Worm (Caenorhabditis elegans) whole organism, L4 larva: ENCODE data around the gene stdh-1.

ENCODE experiments used
- F26F4.8 ChIP-seq: fragments of 200-800 bp; sonication (Bioruptor generic); conservative IDR thresholded peaks from 2 replicates; pipeline ENCODE4 v1.3.6; 2022; ENCODE audit warnings: missing genetic modification characterization, missing compliant biosample characterization
- F37D6.2 ChIP-seq: sonication (generic microtip); optimal IDR thresholded peaks from 2 replicates; lab custom pipeline; 2016; ENCODE audit warnings: mild to moderate bottlenecking, missing genetic modification characterization, missing compliant biosample characterization
- F44E2.7 ChIP-seq: fragments of 200-800 bp; sonication (Bioruptor generic); IDR thresholded peaks from 2 replicates; pipeline ENCODE4 v2.1.2; 2022; ENCODE audit warnings: missing genetic modification characterization, missing compliant biosample characterization
- Y105C5A.15 ChIP-seq: fragments of 200-800 bp; sonication (Bioruptor generic); IDR thresholded peaks from 2 replicates; pipeline ENCODE4 v1.3.6; 2022; ENCODE audit warnings: missing genetic modification characterization, missing compliant biosample characterization
- Y5F2A.4 ChIP-seq: fragments of 200-800 bp; sonication (Bioruptor generic); optimal IDR thresholded peaks from 2 replicates; lab custom pipeline; 2018; ENCODE audit warnings: mild to moderate bottlenecking, missing genetic modification characterization, missing compliant biosample characterization
- Y75B8A.6 ChIP-seq: fragments of 200-800 bp; sonication (Bioruptor generic); IDR thresholded peaks from 2 replicates; pipeline ENCODE4 v1.3.6; 2022; ENCODE audit warnings: missing genetic modification reagents, missing genetic modification characterization, missing compliant biosample characterization
- ZK546.5 ChIP-seq, 2 experiments: sonication (generic microtip); optimal IDR thresholded peaks; 2 replicates each; lab custom pipeline; 2017; ENCODE audit warnings: missing biosample characterization in 2 of 2, missing genetic modification characterization in 2 of 2
- aly-2 ChIP-seq: sonication (generic microtip); optimal IDR thresholded peaks from 2 replicates; lab custom pipeline; 2018; ENCODE audit warnings: missing biosample characterization, missing genetic modification characterization
- ama-1 ChIP-seq: fragments of 150-350 bp; optimal IDR thresholded peaks from 2 replicates; lab custom pipeline; 2014; ENCODE audit warnings: inconsistent platforms, mixed read lengths
- attf-4 ChIP-seq: sonication (generic microtip); optimal IDR thresholded peaks from 3 replicates; lab custom pipeline; 2017; ENCODE audit warnings: missing biosample characterization, missing genetic modification characterization
- ceh-44 ChIP-seq: fragments of 200-800 bp; sonication (Bioruptor generic); IDR thresholded peaks from 2 replicates; pipeline ENCODE4 v1.3.6; 2022; ENCODE audit warnings: missing genetic modification reagents, missing genetic modification characterization, missing compliant biosample characterization
- ceh-62 ChIP-seq: sonication (generic microtip); optimal IDR thresholded peaks from 2 replicates; lab custom pipeline; 2017; ENCODE audit warnings: missing biosample characterization, missing genetic modification characterization
- cey-2 ChIP-seq: sonication (generic microtip); optimal IDR thresholded peaks from 3 replicates; lab custom pipeline; 2017; ENCODE audit warnings: missing genetic modification characterization, mild to moderate bottlenecking, missing compliant biosample characterization, antibody characterized with exemption, borderline replicate concordance; ENCODE audit not compliant: insufficient read depth
- daf-16 ChIP-seq, 3 experiments: sonication (generic microtip); optimal IDR thresholded peaks; 2 replicates each; lab custom pipeline; 2016 to 2017; ENCODE audit warnings: missing genetic modification characterization in 3 of 3, missing genetic modification reagents in 3 of 3, mild to moderate bottlenecking in 2 of 3, missing compliant biosample characterization in 2 of 3, missing biosample characterization in 1 of 3, moderate library complexity in 1 of 3
- dmd-9 ChIP-seq: fragments of 200-800 bp; sonication (Bioruptor generic); IDR thresholded peaks from 2 replicates; pipeline ENCODE4 v1.3.6; 2022; ENCODE audit warnings: missing genetic modification reagents, missing genetic modification characterization, missing compliant biosample characterization
- duxl-1 ChIP-seq: sonication (generic microtip); optimal IDR thresholded peaks from 2 replicates; lab custom pipeline; 2016; ENCODE audit warnings: mild to moderate bottlenecking, missing genetic modification characterization, moderate library complexity, missing compliant biosample characterization; ENCODE audit not compliant: poor library complexity
- dve-1 ChIP-seq: sonication (generic microtip); optimal IDR thresholded peaks from 2 replicates; lab custom pipeline; 2017; ENCODE audit warnings: antibody characterized with exemption, mild to moderate bottlenecking, missing genetic modification characterization, missing compliant biosample characterization; ENCODE audit not compliant: insufficient read depth
- fos-1 ChIP-seq: fragments of 150-350 bp; optimal IDR thresholded peaks from 2 replicates; lab custom pipeline; 2014; ENCODE audit warnings: missing biosample characterization, missing genetic modification characterization
- hif-1 ChIP-seq, 2 experiments: sonication (generic microtip); optimal IDR thresholded peaks; 2 replicates each; lab custom pipeline; 2016 to 2017; ENCODE audit warnings: missing compliant biosample characterization in 2 of 2, missing genetic modification characterization in 2 of 2, missing genetic modification reagents in 2 of 2, missing genotype in 2 of 2, mild to moderate bottlenecking in 1 of 2
- hlh-11 ChIP-seq: fragments of 200-800 bp; sonication (Bioruptor generic); optimal IDR thresholded peaks from 2 replicates; lab custom pipeline; 2018; ENCODE audit warnings: mild to moderate bottlenecking, missing genetic modification characterization, missing compliant biosample characterization
- hlh-30 ChIP-seq: sonication (generic microtip); optimal IDR thresholded peaks from 2 replicates; lab custom pipeline; 2017; ENCODE audit warnings: antibody characterized with exemption, mild to moderate bottlenecking, missing genetic modification characterization, missing compliant biosample characterization; ENCODE audit not compliant: insufficient read depth
- jun-1 ChIP-seq: fragments of 150-350 bp; optimal IDR thresholded peaks from 2 replicates; lab custom pipeline; 2014; ENCODE audit warnings: missing biosample characterization, missing genetic modification reagents, missing genetic modification characterization
- lim-7 ChIP-seq: fragments of 200-800 bp; sonication (Bioruptor generic); IDR thresholded peaks from 2 replicates; pipeline ENCODE4 v1.3.6; 2022; ENCODE audit warnings: missing genetic modification characterization, missing compliant biosample characterization
- lin-13 ChIP-seq: fragments of 150-350 bp; optimal IDR thresholded peaks from 2 replicates; lab custom pipeline; 2014; ENCODE audit warnings: missing biosample characterization, missing genetic modification reagents, missing genetic modification characterization
- lin-15B ChIP-seq: fragments of 150-350 bp; sonication (generic microtip); optimal IDR thresholded peaks from 3 replicates; lab custom pipeline; 2014; ENCODE audit warnings: missing biosample characterization, missing genetic modification characterization
- lsy-2 ChIP-seq, 2 experiments: fragments of 150-350 bp in 1 of 2; sonication (generic microtip) in 1 of 2; optimal IDR thresholded peaks; 2 replicates each; lab custom pipeline; 2014 to 2017; ENCODE audit warnings: missing biosample characterization in 2 of 2, missing genetic modification characterization in 2 of 2
- mdt-29 ChIP-seq: fragments of 200-800 bp; sonication (Bioruptor generic); IDR thresholded peaks from 2 replicates; pipeline ENCODE4 v1.3.6; 2022; ENCODE audit warnings: missing genetic modification reagents, missing genetic modification characterization, missing compliant biosample characterization
- mes-2 ChIP-seq: sonication (generic microtip); optimal IDR thresholded peaks from 2 replicates; lab custom pipeline; 2016; ENCODE audit warnings: missing genotype, mild to moderate bottlenecking, missing genetic modification characterization, missing compliant biosample characterization; ENCODE audit not compliant: poor library complexity, severe bottlenecking
- mxl-3 ChIP-seq: fragments of 200-800 bp; sonication (Bioruptor generic); optimal IDR thresholded peaks from 2 replicates; lab custom pipeline; 2018; ENCODE audit warnings: mild to moderate bottlenecking, missing genetic modification characterization, missing compliant biosample characterization
- nhr-10 ChIP-seq: fragments of 150-350 bp; optimal IDR thresholded peaks from 2 replicates; lab custom pipeline; 2014; ENCODE audit warnings: missing biosample characterization, missing genetic modification characterization
- nhr-102 ChIP-seq: sonication (generic microtip); optimal IDR thresholded peaks from 2 replicates; lab custom pipeline; 2016; ENCODE audit warnings: mild to moderate bottlenecking, missing genetic modification characterization, moderate library complexity, missing compliant biosample characterization
- nhr-11 ChIP-seq: fragments of 150-350 bp; optimal IDR thresholded peaks from 2 replicates; lab custom pipeline; 2014; ENCODE audit warnings: missing biosample characterization, missing genetic modification characterization
- nhr-25 ChIP-seq: sonication (generic microtip); optimal IDR thresholded peaks from 2 replicates; lab custom pipeline; 2017; ENCODE audit warnings: missing genetic modification characterization, mild to moderate bottlenecking, missing compliant biosample characterization, antibody characterized with exemption, moderate library complexity, borderline replicate concordance; ENCODE audit not compliant: insufficient read depth
- nhr-28 ChIP-seq: fragments of 150-350 bp; optimal IDR thresholded peaks from 2 replicates; lab custom pipeline; 2014; ENCODE audit warnings: missing biosample characterization, missing genetic modification characterization
- nhr-48 ChIP-seq: sonication (generic microtip); optimal IDR thresholded peaks from 2 replicates; lab custom pipeline; 2016; ENCODE audit warnings: mild to moderate bottlenecking, missing genetic modification characterization, missing compliant biosample characterization
- nhr-77 ChIP-seq: fragments of 150-350 bp; optimal IDR thresholded peaks from 2 replicates; lab custom pipeline; 2014; ENCODE audit warnings: missing biosample characterization, missing genetic modification characterization
- php-3 ChIP-seq: fragments of 200-800 bp; sonication (Bioruptor generic); IDR thresholded peaks from 2 replicates; pipeline ENCODE4 v1.3.6; 2022; ENCODE audit warnings: missing genetic modification reagents, missing genetic modification characterization, missing compliant biosample characterization
- saeg-2 ChIP-seq: fragments of 200-800 bp; sonication (Bioruptor generic); IDR thresholded peaks from 2 replicates; pipeline ENCODE4 v1.3.6; 2022; ENCODE audit warnings: missing genetic modification reagents, missing genetic modification characterization, missing compliant biosample characterization
- snpc-1.2 ChIP-seq: fragments of 200-800 bp; sonication (Bioruptor generic); IDR thresholded peaks from 2 replicates; pipeline ENCODE4 v1.3.6; 2022; ENCODE audit warnings: missing genetic modification reagents, missing genetic modification characterization, missing compliant biosample characterization
- spr-3 ChIP-seq: fragments of 200-800 bp; sonication (Bioruptor generic); optimal IDR thresholded peaks from 2 replicates; lab custom pipeline; 2018; ENCODE audit warnings: mild to moderate bottlenecking, missing genetic modification characterization, missing compliant biosample characterization
- unc-130 ChIP-seq: sonication (generic microtip); optimal IDR thresholded peaks from 2 replicates; lab custom pipeline; 2016; ENCODE audit warnings: missing genetic modification reagents, missing genetic modification characterization, missing compliant biosample characterization
- unc-39 ChIP-seq: sonication (generic microtip); optimal IDR thresholded peaks from 2 replicates; lab custom pipeline; 2017; ENCODE audit warnings: missing biosample characterization, missing genetic modification characterization
- unc-62 ChIP-seq, 3 experiments: fragments of 150-350 bp in 1 of 3; sonication (generic microtip); optimal IDR thresholded peaks in 2 of 3; peaks in 1 of 3; 1 replicate in 1 of 3; 2 replicates in 2 of 3; lab custom pipeline; 2014 to 2017; ENCODE audit warnings: missing biosample characterization in 3 of 3, missing genetic modification characterization in 3 of 3, missing genetic modification reagents in 3 of 3, missing genotype in 1 of 3
- vab-7 ChIP-seq: fragments of 200-800 bp; sonication (Bioruptor generic); IDR thresholded peaks from 2 replicates; pipeline ENCODE4 v1.3.6; 2022; ENCODE audit warnings: missing genetic modification reagents, missing genetic modification characterization, missing compliant biosample characterization
- zag-1 ChIP-seq: fragments of 150-350 bp; optimal IDR thresholded peaks from 2 replicates; lab custom pipeline; 2014; ENCODE audit warnings: missing biosample characterization, missing genetic modification characterization
- zip-11 ChIP-seq: fragments of 200-800 bp; sonication (Bioruptor generic); IDR thresholded peaks from 2 replicates; pipeline ENCODE4 v1.3.6; 2022; ENCODE audit warnings: missing genetic modification characterization, missing compliant biosample characterization
- zip-2 ChIP-seq: fragments of 150-350 bp; optimal IDR thresholded peaks from 2 replicates; lab custom pipeline; 2014; ENCODE audit warnings: missing biosample characterization, missing genetic modification characterization
- ztf-7 ChIP-seq: fragments of 150-350 bp; optimal IDR thresholded peaks from 2 replicates; lab custom pipeline; 2014; ENCODE audit warnings: missing biosample characterization, missing genetic modification characterization

The stdh-1 gene

ce11 chrV:13878226-13878625 lies 28.1 kb upstream of the stdh-1 start (continued):
- no peak for TF ChIP-seq snpc-1.2 (GFP tag; lab: Robert Waterston, UW)
- TF ChIP-seq vab-7 (GFP tag; lab: Robert Waterston, UW): no peak
- TF ChIP-seq php-3: no peak; the same call in 1 of the 2 replicates
- TF ChIP-seq attf-4 (tag; lab: Kevin White, UChicago): no peak
- TF ChIP-seq ama-1 (lab: Kevin White, UChicago): no peak
- no peak for TF ChIP-seq nhr-102
- TF ChIP-seq F26F4.8 (GFP tag; lab: Robert Waterston, UW): no peak
- TF ChIP-seq nhr-10: peak; percentile 29
- TF ChIP-seq aly-2: no peak
- no peak for TF ChIP-seq duxl-1 (tag; lab: Kevin White, UChicago)
- TF ChIP-seq ZK546.5 (tag; optimal IDR thresholded peaks at IDR 0.05; lab: Kevin White, UChicago): no peak
- no peak for TF ChIP-seq cey-2 (tag; lab: Kevin White, UChicago)
- no peak for TF ChIP-seq nhr-25 (tag; lab: Kevin White, UChicago)
- no peak for TF ChIP-seq jun-1 (tag; lab: Kevin White, UChicago)
- TF ChIP-seq nhr-48 (tag; lab: Kevin White, UChicago): peak; percentile 28
- no peak for TF ChIP-seq lin-15B (tag; lab: Kevin White, UChicago)
- no peak for TF ChIP-seq lim-7 (GFP tag; lab: Robert Waterston, UW)
- TF ChIP-seq fos-1 (tag; lab: Kevin White, UChicago): no peak
- no peak for TF ChIP-seq F44E2.7 (GFP tag; lab: Robert Waterston, UW)
- peak; percentile 80 for TF ChIP-seq hlh-11
- TF ChIP-seq zip-11: no peak
- TF ChIP-seq lsy-2 (tag; optimal IDR thresholded peaks at IDR 0.05; lab: Kevin White, UChicago): no peak
- peak; percentile 53 for TF ChIP-seq mxl-3 (GFP tag; lab: Kevin White, UChicago)
- TF ChIP-seq ztf-7: no peak
- no peak for TF ChIP-seq unc-130 (GFP tag; lab: Kevin White, UChicago)
- TF ChIP-seq daf-16 (GFP tag; optimal IDR thresholded peaks at IDR 0.05; lab: Kevin White, UChicago): no peak
- peak; percentile 91 for TF ChIP-seq daf-16 (tag; optimal IDR thresholded peaks at IDR 0.05; lab: Kevin White, UChicago)
- peak; percentile 88 for TF ChIP-seq dve-1
- TF ChIP-seq ceh-62 (tag; lab: Kevin White, UChicago): no peak
- TF ChIP-seq nhr-28 (tag; lab: Kevin White, UChicago): peak; percentile 95
- TF ChIP-seq zag-1: no peak
- TF ChIP-seq mes-2 (tag; lab: Kevin White, UChicago): peak; percentile 24
- no peak for TF ChIP-seq Y105C5A.15 (GFP tag; lab: Robert Waterston, UW)
- TF ChIP-seq unc-39: no peak
- TF ChIP-seq zip-2 (tag; lab: Kevin White, UChicago): no peak
- peak; percentile 65 for TF ChIP-seq nhr-77 (tag; lab: Kevin White, UChicago)
- no peak for TF ChIP-seq F37D6.2 (tag; lab: Kevin White, UChicago)
- no peak for TF ChIP-seq spr-3 (GFP tag; lab: Kevin White, UChicago)
- no peak for TF ChIP-seq dmd-9 (GFP tag; lab: Robert Waterston, UW)

- TF ChIP-seq dve-1 (peak; percentile 49), Y75B8A.6 (GFP tag; lab: Robert Waterston, UW) (no peak), spr-3 (GFP tag; lab: Kevin White, UChicago) (no peak), nhr-11 (no peak), lin-13 (GFP tag; lab: Kevin White, UChicago) (no peak), daf-16 (GFP tag; optimal IDR thresholded peaks at IDR 0.05; lab: Kevin White, UChicago) (no peak), daf-16 (tag; optimal IDR thresholded peaks at IDR 0.05; lab: Kevin White, UChicago) (peak; percentile 79), Y5F2A.4 (GFP tag; lab: Kevin White, UChicago) (no peak), vab-7 (GFP tag; lab: Robert Waterston, UW) (no peak), hif-1 (tag; optimal IDR thresholded peaks at IDR 0.05; lab: Kevin White, UChicago) (no peak), mdt-29 (GFP tag; lab: Robert Waterston, UW) (no peak), hlh-30 (no peak), aly-2 (no peak), mxl-3 (GFP tag; lab: Kevin White, UChicago) (no peak), ama-1 (lab: Kevin White, UChicago) (no peak), saeg-2 (no peak), nhr-25 (tag; lab: Kevin White, UChicago) (no peak), unc-62 (GFP tag; optimal IDR thresholded peaks at IDR 0.05 in 1 of 2; lab: Kevin White, UChicago) (peak in 1 of 2 experiments; percentile 39), unc-62 (tag; optimal IDR thresholded peaks at IDR 0.05; lab: Kevin White, UChicago) (no peak), duxl-1 (tag; lab: Kevin White, UChicago) (no peak), ceh-44 (GFP tag; lab: Robert Waterston, UW) (no peak), dmd-9 (GFP tag; lab: Robert Waterston, UW) (no peak), zip-2 (tag; lab: Kevin White, UChicago) (no peak)
Measured at ce11 chrV:13879241-13879640, 27.1 kb upstream of the stdh-1 start, which contains the start of gene lbp-7. Gene lbp-7, plus strand, starts transcription at chrV:13879552.
